Fruit fly (Drosophila melanogaster) whole organism, adult: ENCODE measurements around the gene Cep135.

Experiments used
- CG11617 ChIP-seq: fragments of 200-800 bp; sonication (Bioruptor generic); optimal IDR thresholded peaks from 2 replicates; lab custom pipeline; 2017; ENCODE audit warnings: mild to moderate bottlenecking, missing biosample characterization, missing genetic modification reagents, missing genetic modification characterization
- CG12768 ChIP-seq: fragments of 200-800 bp; sonication (Bioruptor generic); optimal IDR thresholded peaks from 2 replicates; lab custom pipeline; 2017; ENCODE audit warnings: missing biosample characterization, missing genetic modification characterization, mild to moderate bottlenecking, moderate library complexity, missing genetic modification reagents
- CG14711 ChIP-seq: fragments of 200-800 bp; sonication (Bioruptor generic); optimal IDR thresholded peaks from 2 replicates; lab custom pipeline; 2018; ENCODE audit warnings: missing biosample characterization, mild to moderate bottlenecking, missing genetic modification characterization, moderate library complexity
- CG5204 ChIP-seq: fragments of 200-800 bp; sonication (Bioruptor generic); optimal IDR thresholded peaks from 2 replicates; lab custom pipeline; 2016; ENCODE audit warnings: missing biosample characterization, missing genetic modification characterization
- CG7101 ChIP-seq: fragments of 200-800 bp; sonication (Bioruptor generic); optimal IDR thresholded peaks from 2 replicates; lab custom pipeline; 2018; ENCODE audit warnings: missing biosample characterization, mild to moderate bottlenecking, missing genetic modification characterization, moderate library complexity
- Hr96 ChIP-seq: fragments of 200-800 bp; sonication (Bioruptor generic); optimal IDR thresholded peaks from 2 replicates; lab custom pipeline; 2016; ENCODE audit warnings: missing biosample characterization, missing genetic modification characterization
- Mnt ChIP-seq: fragments of 200-800 bp; sonication (Bioruptor generic); optimal IDR thresholded peaks from 2 replicates; lab custom pipeline; 2016; ENCODE audit warnings: missing biosample characterization, mild to moderate bottlenecking, missing genetic modification characterization
- bab1 ChIP-seq: fragments of 200-800 bp; sonication (Bioruptor generic); optimal IDR thresholded peaks from 3 replicates; lab custom pipeline; 2019; ENCODE audit warnings: missing biosample characterization, mild to moderate bottlenecking, missing genetic modification characterization, moderate library complexity
- cic ChIP-seq: fragments of 200-800 bp; sonication (Bioruptor generic); optimal IDR thresholded peaks from 2 replicates; lab custom pipeline; 2017; ENCODE audit warnings: missing biosample characterization, mild to moderate bottlenecking, missing genetic modification characterization, moderate library complexity
- kay ChIP-seq: fragments of 200-800 bp; sonication (Bioruptor generic); peaks from one replicate; lab custom pipeline; 2016; ENCODE audit warnings: missing biosample characterization, missing genetic modification characterization, borderline replicate concordance
- ovo ChIP-seq: fragments of 200-800 bp; sonication (Bioruptor generic); optimal IDR thresholded peaks from 2 replicates; lab custom pipeline; 2016; ENCODE audit warnings: missing biosample characterization, missing genetic modification characterization
- pad ChIP-seq: fragments of 200-800 bp; sonication (Bioruptor generic); optimal IDR thresholded peaks from 3 replicates; lab custom pipeline; 2017; ENCODE audit warnings: missing biosample characterization, missing genetic modification characterization, mild to moderate bottlenecking, moderate library complexity, missing genetic modification reagents
- tj ChIP-seq: fragments of 200-800 bp; sonication (Bioruptor generic); optimal IDR thresholded peaks from 3 replicates; lab custom pipeline; 2017; ENCODE audit warnings: missing biosample characterization, mild to moderate bottlenecking, missing genetic modification characterization, moderate library complexity

The Cep135 gene

DNA sequence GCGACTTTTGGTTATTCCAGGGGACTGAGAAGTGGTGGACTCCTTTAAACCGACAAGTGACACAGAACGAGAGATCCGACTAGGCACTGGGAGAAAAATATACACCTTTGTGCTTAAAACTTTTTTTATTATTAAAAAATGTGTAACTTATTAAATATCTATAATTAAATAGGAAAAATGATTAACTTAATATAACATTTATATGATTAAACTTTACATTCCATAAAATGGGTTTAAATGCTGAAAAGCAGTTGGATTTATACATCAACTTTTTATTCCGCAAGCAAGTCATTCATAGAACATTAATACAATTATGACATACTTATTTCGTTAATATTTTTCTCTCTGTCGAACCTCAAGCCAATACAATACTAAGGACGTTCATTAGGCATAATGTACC is 57.5 kb downstream of the Cep135 start:
- TF ChIP-seq ovo (GFP tag; lab: Kevin White, UChicago) (no peak), CG12768 (no peak), CG11617 (no peak), cic (GFP tag; lab: Kevin White, UChicago) (no peak)

DNA sequence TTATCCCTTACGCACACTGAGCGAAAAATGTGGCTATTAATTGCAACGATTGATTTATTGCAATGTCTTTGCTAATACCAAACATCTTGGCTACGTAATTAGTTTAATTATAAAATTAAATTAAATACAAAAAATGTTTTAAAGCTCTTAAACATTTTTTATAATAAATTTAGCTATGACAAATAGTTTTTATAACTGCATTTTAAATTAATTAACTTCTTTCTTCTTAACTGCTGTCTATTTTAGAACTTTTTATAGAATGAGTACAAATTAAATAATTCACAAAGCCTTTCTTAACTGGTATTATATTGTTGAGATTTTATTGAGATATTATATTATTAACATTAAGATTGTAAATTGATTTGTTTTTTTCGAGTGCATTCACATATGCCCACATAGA is 58.3 kb downstream of the Cep135 start:
- TF ChIP-seq tj (GFP tag; lab: Kevin White, UChicago) (no peak), cic (GFP tag; lab: Kevin White, UChicago) (no peak), kay (GFP tag; lab: Kevin White, UChicago) (no peak), pad (GFP tag; lab: Kevin White, UChicago) (no peak), CG11617 (no peak), CG14711 (tag; lab: Kevin White, UChicago) (no peak), Hr96 (GFP tag; lab: Kevin White, UChicago) (no peak), Mnt (GFP tag; lab: Kevin White, UChicago) (no peak), CG12768 (no peak)

DNA sequence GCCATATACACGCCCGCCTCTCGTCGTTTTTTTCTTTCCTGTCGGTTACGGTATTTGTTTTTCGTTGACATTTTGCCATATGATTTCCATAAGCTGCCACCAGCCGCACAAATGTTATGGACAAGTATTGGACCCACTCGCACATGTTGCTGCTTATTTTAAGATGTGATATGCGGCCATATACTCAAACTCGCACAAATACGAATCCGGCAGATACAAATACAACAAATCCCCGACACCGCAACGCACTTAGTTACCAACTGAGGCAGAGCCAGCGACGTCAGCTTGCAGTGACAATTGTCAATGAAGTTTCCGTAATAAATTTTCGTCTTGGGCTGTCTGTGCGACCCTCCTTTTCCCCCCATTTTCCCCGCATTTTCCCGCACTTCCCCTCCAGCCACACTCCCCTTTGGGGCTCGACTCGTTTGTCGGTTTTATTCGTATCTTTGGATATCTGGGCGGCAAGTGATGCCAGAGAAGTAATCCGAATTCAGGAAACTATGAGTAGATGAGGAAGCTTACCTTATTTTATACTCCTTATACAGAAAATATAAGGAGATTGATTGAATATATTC is 60.2 kb downstream of the Cep135 start:
- TF ChIP-seq tj (GFP tag; lab: Kevin White, UChicago) (no peak), CG11617 (no peak), ovo (GFP tag; lab: Kevin White, UChicago) (no peak), cic (GFP tag; lab: Kevin White, UChicago) (no peak), Mnt (GFP tag; lab: Kevin White, UChicago) (no peak), CG12768 (no peak), CG14711 (tag; lab: Kevin White, UChicago) (no peak), CG7101 (tag; lab: Kevin White, UChicago) (no peak), CG5204 (no peak), bab1 (GFP tag; lab: Kevin White, UChicago) (no peak)
